Fruit fly (Drosophila melanogaster): ENCODE measurements around the gene CG34258.

- TF ChIP-seq CG1620 (GFP tag; optimal IDR thresholded peaks at IDR 0.05) (peak; percentile 47), CG5204 (GFP tag; optimal IDR thresholded peaks at IDR 0.05) (no peak), CG14711 (tag; optimal IDR thresholded peaks at IDR 0.05) (peak; percentile 48), CG11617 (GFP tag; optimal IDR thresholded peaks at IDR 0.05) (peak; percentile 47), cic (GFP tag; optimal IDR thresholded peaks at IDR 0.05) (no peak)
These were observed 42.3 kb downstream of the CG34258 start for dm6 chr3L:19909234-19910053.
